Fruit fly (Drosophila melanogaster) whole organism, prepupa: ENCODE data around the gene CG33493.

Experiments used
- Blimp-1 ChIP-seq: fragments of 200-800 bp; sonication (Bioruptor generic); optimal IDR thresholded peaks from 3 replicates; lab custom pipeline; 2017; ENCODE audit warnings: missing biosample characterization, missing genetic modification characterization, mild to moderate bottlenecking, moderate library complexity, missing genetic modification reagents
- CG10631 ChIP-seq: fragments of 200-800 bp; sonication (Bioruptor generic); optimal IDR thresholded peaks from 2 replicates; lab custom pipeline; 2016; ENCODE audit warnings: missing biosample characterization, missing genetic modification characterization
- CG10669 ChIP-seq: fragments of 200-800 bp; sonication (Bioruptor generic); optimal IDR thresholded peaks from 3 replicates; lab custom pipeline; 2018; ENCODE audit warnings: missing biosample characterization, mild to moderate bottlenecking, missing genetic modification characterization, moderate library complexity
- CG11294 ChIP-seq: fragments of 200-800 bp; sonication (Bioruptor generic); IDR thresholded peaks from 2 replicates; pipeline ENCODE4 v1.3.6; 2022; ENCODE audit warnings: missing biosample characterization, missing genetic modification characterization
- CG11762 ChIP-seq: fragments of 200-800 bp; sonication (Bioruptor generic); optimal IDR thresholded peaks from 3 replicates; lab custom pipeline; 2016; ENCODE audit warnings: missing biosample characterization, missing genetic modification characterization; ENCODE audit not compliant: insufficient read depth
- CG15336 ChIP-seq: fragments of 200-800 bp; sonication (Bioruptor generic); IDR thresholded peaks from 2 replicates; pipeline ENCODE4 v1.3.6; 2022; ENCODE audit warnings: missing biosample characterization, missing genetic modification characterization
- CG1621 ChIP-seq: fragments of 200-800 bp; sonication (Bioruptor generic); optimal IDR thresholded peaks from 3 replicates; lab custom pipeline; 2018; ENCODE audit warnings: missing biosample characterization, mild to moderate bottlenecking, missing genetic modification characterization
- CG16779 ChIP-seq: fragments of 200-800 bp; sonication (Bioruptor generic); optimal IDR thresholded peaks from 3 replicates; lab custom pipeline; 2017; ENCODE audit warnings: missing biosample characterization, mild to moderate bottlenecking, missing genetic modification characterization
- CG3032 ChIP-seq: fragments of 200-800 bp; optimal IDR thresholded peaks from 2 replicates; lab custom pipeline; 2019; ENCODE audit warnings: missing biosample characterization, mild to moderate bottlenecking, missing genetic modification characterization, moderate library complexity
- CG31627 ChIP-seq: fragments of 200-800 bp; sonication (Bioruptor generic); optimal IDR thresholded peaks from 3 replicates; lab custom pipeline; 2016; ENCODE audit warnings: missing biosample characterization, missing genetic modification characterization
- CG32006 ChIP-seq: fragments of 200-800 bp; sonication (Bioruptor generic); optimal IDR thresholded peaks from 3 replicates; lab custom pipeline; 2017; ENCODE audit warnings: missing biosample characterization, mild to moderate bottlenecking, missing genetic modification characterization
- CG3919 ChIP-seq: fragments of 200-800 bp; sonication (Bioruptor generic); optimal IDR thresholded peaks from 3 replicates; lab custom pipeline; 2016; ENCODE audit warnings: missing biosample characterization, missing genetic modification characterization
- CG4318 ChIP-seq: fragments of 200-800 bp; sonication (Bioruptor generic); optimal IDR thresholded peaks from 3 replicates; lab custom pipeline; 2017; ENCODE audit warnings: missing biosample characterization, mild to moderate bottlenecking, missing genetic modification characterization
- CG6163 ChIP-seq: fragments of 200-800 bp; sonication (Bioruptor generic); IDR thresholded peaks from 3 replicates; pipeline ENCODE4 v1.3.6; 2022; ENCODE audit warnings: missing biosample characterization, missing genetic modification characterization
- CG6276 ChIP-seq: fragments of 200-800 bp; sonication (Bioruptor generic); optimal IDR thresholded peaks from 2 replicates; lab custom pipeline; 2017; ENCODE audit warnings: missing biosample characterization, mild to moderate bottlenecking, missing genetic modification characterization
- CG6792 ChIP-seq: fragments of 200-800 bp; sonication (Bioruptor generic); optimal IDR thresholded peaks from 3 replicates; lab custom pipeline; 2016; ENCODE audit warnings: missing biosample characterization, missing genetic modification characterization
- CG6808 ChIP-seq: fragments of 200-800 bp; sonication (Bioruptor generic); optimal IDR thresholded peaks from 3 replicates; lab custom pipeline; 2017; ENCODE audit warnings: missing biosample characterization, missing genetic modification characterization, mild to moderate bottlenecking, moderate library complexity, missing genetic modification reagents
- CG6854 ChIP-seq: fragments of 200-800 bp; sonication (Bioruptor generic); optimal IDR thresholded peaks from 2 replicates; lab custom pipeline; 2017; ENCODE audit warnings: missing biosample characterization, mild to moderate bottlenecking, missing genetic modification characterization
- CG8119 ChIP-seq: fragments of 200-800 bp; sonication (Bioruptor generic); IDR thresholded peaks from 3 replicates; pipeline ENCODE4 v1.3.6; 2022; ENCODE audit warnings: missing biosample characterization, missing genetic modification characterization
- CG8632 ChIP-seq: fragments of 200-800 bp; sonication (Bioruptor generic); optimal IDR thresholded peaks from 3 replicates; lab custom pipeline; 2016; ENCODE audit warnings: missing biosample characterization, missing genetic modification characterization
- CG9139 ChIP-seq: fragments of 200-800 bp; sonication (Bioruptor generic); optimal IDR thresholded peaks from 3 replicates; lab custom pipeline; 2017; ENCODE audit warnings: missing biosample characterization, mild to moderate bottlenecking, missing genetic modification characterization
- Eip75B ChIP-seq: fragments of 200-800 bp; sonication (Bioruptor generic); optimal IDR thresholded peaks from 3 replicates; lab custom pipeline; 2016; ENCODE audit warnings: missing biosample characterization, missing genetic modification characterization
- Eip78C ChIP-seq: fragments of 200-800 bp; sonication (Bioruptor generic); peaks from one replicate; lab custom pipeline; 2016; ENCODE audit warnings: missing biosample characterization, missing genetic modification characterization
- Eip93F ChIP-seq: fragments of 200-800 bp; sonication (Bioruptor generic); optimal IDR thresholded peaks from 2 replicates; lab custom pipeline; 2016; ENCODE audit warnings: missing biosample characterization, mild to moderate bottlenecking, missing genetic modification characterization
- Gug ChIP-seq: fragments of 200-800 bp; sonication (Bioruptor generic); IDR thresholded peaks from 2 replicates; pipeline ENCODE4 v1.3.6; 2022; ENCODE audit warnings: missing biosample characterization, missing genetic modification characterization
- Hr38 ChIP-seq: sonication (Bioruptor generic); optimal IDR thresholded peaks from 2 replicates; lab custom pipeline; 2016; ENCODE audit warnings: missing biosample characterization, missing genetic modification characterization
- Hr39 ChIP-seq: fragments of 200-800 bp; sonication (Bioruptor generic); optimal IDR thresholded peaks from 2 replicates; lab custom pipeline; 2016; ENCODE audit warnings: missing biosample characterization, missing genetic modification characterization
- Met ChIP-seq: fragments of 200-800 bp; sonication (Bioruptor generic); optimal IDR thresholded peaks from 3 replicates; lab custom pipeline; 2016; ENCODE audit warnings: missing biosample characterization, missing genetic modification characterization
- OdsH ChIP-seq: fragments of 200-800 bp; sonication (Bioruptor generic); optimal IDR thresholded peaks from 3 replicates; lab custom pipeline; 2016; ENCODE audit warnings: missing biosample characterization, missing genetic modification characterization
- Smox ChIP-seq: fragments of 200-800 bp; sonication (Bioruptor generic); optimal IDR thresholded peaks from 3 replicates; lab custom pipeline; 2016; ENCODE audit warnings: missing biosample characterization, missing genetic modification characterization
- Sox102F ChIP-seq: fragments of 200-800 bp; sonication (Bioruptor generic); optimal IDR thresholded peaks from 2 replicates; lab custom pipeline; 2016; ENCODE audit warnings: missing biosample characterization, mild to moderate bottlenecking, missing genetic modification characterization
- Sox14 ChIP-seq: fragments of 200-800 bp; sonication (Bioruptor generic); optimal IDR thresholded peaks from 3 replicates; lab custom pipeline; 2016; ENCODE audit warnings: missing biosample characterization, missing genetic modification characterization
- achi ChIP-seq: fragments of 200-800 bp; sonication (Bioruptor generic); optimal IDR thresholded peaks from 3 replicates; lab custom pipeline; 2016; ENCODE audit warnings: missing biosample characterization, missing genetic modification characterization
- cyc ChIP-seq: fragments of 200-800 bp; sonication (Bioruptor generic); optimal IDR thresholded peaks from 3 replicates; lab custom pipeline; 2016; ENCODE audit warnings: missing biosample characterization, missing genetic modification characterization
- dac ChIP-seq: fragments of 200-800 bp; sonication (Bioruptor generic); optimal IDR thresholded peaks from 2 replicates; lab custom pipeline; 2017; ENCODE audit warnings: missing biosample characterization, mild to moderate bottlenecking, missing genetic modification characterization
- eg ChIP-seq: fragments of 200-800 bp; sonication (Bioruptor generic); IDR thresholded peaks from 3 replicates; pipeline ENCODE4 v1.3.6; 2022; ENCODE audit warnings: missing biosample characterization, missing genetic modification characterization
- esn ChIP-seq: fragments of 200-800 bp; sonication (Bioruptor generic); optimal IDR thresholded peaks from 2 replicates; lab custom pipeline; 2016; ENCODE audit warnings: missing biosample characterization, mild to moderate bottlenecking, missing genetic modification characterization, moderate library complexity
- fd85E ChIP-seq: fragments of 200-800 bp; sonication (Bioruptor generic); optimal IDR thresholded peaks from 3 replicates; lab custom pipeline; 2016; ENCODE audit warnings: missing biosample characterization, missing genetic modification characterization
- fkh ChIP-seq: fragments of 200-800 bp; sonication (Bioruptor generic); optimal IDR thresholded peaks from 3 replicates; lab custom pipeline; 2017; ENCODE audit warnings: missing biosample characterization, mild to moderate bottlenecking, missing genetic modification characterization, moderate library complexity
- lz ChIP-seq: fragments of 200-800 bp; sonication (Bioruptor generic); optimal IDR thresholded peaks from 3 replicates; lab custom pipeline; 2016; ENCODE audit warnings: missing biosample characterization, missing genetic modification characterization
- net ChIP-seq: fragments of 200-800 bp; sonication (Bioruptor generic); optimal IDR thresholded peaks from 3 replicates; lab custom pipeline; 2016; ENCODE audit warnings: missing biosample characterization, missing genetic modification characterization
- ss ChIP-seq, 2 experiments: fragments of 200-800 bp; sonication (Bioruptor generic); optimal IDR thresholded peaks; 2 replicates in 1 of 2; 3 replicates in 1 of 2; lab custom pipeline; 2017 to 2018; ENCODE audit warnings: mild to moderate bottlenecking in 2 of 2, missing biosample characterization in 2 of 2, missing genetic modification characterization in 2 of 2, moderate library complexity in 1 of 2
- svp ChIP-seq: fragments of 200-800 bp; sonication (Bioruptor generic); peaks from one replicate; lab custom pipeline; 2016; ENCODE audit warnings: missing biosample characterization, missing genetic modification characterization
- topi ChIP-seq: fragments of 200-800 bp; sonication (Bioruptor generic); optimal IDR thresholded peaks from 3 replicates; lab custom pipeline; 2016; ENCODE audit warnings: missing biosample characterization, missing genetic modification characterization
- vri ChIP-seq: fragments of 200-800 bp; sonication (Bioruptor generic); optimal IDR thresholded peaks from 3 replicates; lab custom pipeline; 2016; ENCODE audit warnings: missing biosample characterization, mild to moderate bottlenecking, missing genetic modification characterization

The CG33493 gene

DNA sequence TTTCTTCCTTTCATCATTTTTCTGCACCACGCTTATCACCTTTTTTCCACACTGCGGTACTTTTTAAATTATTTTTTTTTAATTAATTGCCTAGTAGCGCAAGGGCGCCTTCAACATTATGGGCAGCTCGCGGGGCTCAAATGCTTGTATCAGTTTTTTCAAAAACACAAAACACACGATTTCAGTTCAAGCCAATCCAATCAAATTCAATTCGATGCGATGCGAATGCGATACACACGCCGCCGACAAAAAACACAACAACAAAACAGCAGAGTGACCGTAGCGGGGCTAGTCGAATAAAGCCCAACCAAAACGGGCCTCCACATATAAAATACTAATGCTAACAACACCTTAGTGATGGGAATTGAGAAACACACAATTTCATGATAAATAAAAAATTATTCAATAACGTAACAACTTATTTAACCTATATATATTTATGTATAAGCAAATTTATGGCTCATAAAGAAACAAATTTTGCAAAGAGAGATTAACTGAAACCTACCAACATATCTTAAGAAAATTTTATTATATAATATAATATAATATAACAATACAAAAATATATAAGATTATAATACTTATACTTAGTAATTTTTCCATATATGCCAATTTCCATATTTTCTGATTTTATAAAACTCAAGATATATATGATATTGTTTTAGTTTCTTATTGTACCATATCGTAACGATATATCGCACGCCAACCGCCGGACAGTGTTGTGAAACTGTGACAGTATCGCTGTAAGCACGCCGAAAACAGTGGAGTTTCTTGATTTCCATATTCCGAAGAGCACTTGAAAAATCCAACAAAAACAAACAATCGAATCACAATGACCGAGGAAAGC, 32.0 kb downstream of the CG33493 start, which contains the start of the genes CG32066 and CG8003:
Gene CG32066 (minus strand): TSS at position 270 of the 846 bp plus-strand sequence.
Gene CG8003 (plus strand): TSS at position 732 of the 846 bp plus-strand sequence.
- peak; percentile 26 for TF ChIP-seq CG6808 (GFP tag; lab: Kevin White, UChicago)
- TF ChIP-seq Blimp-1 (GFP tag; lab: Kevin White, UChicago) = no peak
- TF ChIP-seq Hr38 (GFP tag; lab: Kevin White, UChicago) = no peak
- TF ChIP-seq Met (GFP tag; lab: Kevin White, UChicago) = peak; percentile 7
- TF ChIP-seq Sox14 (GFP tag; lab: Kevin White, UChicago) = peak; percentile 3
- TF ChIP-seq CG3032 (tag; lab: Kevin White, UChicago) = peak; percentile 35
- peak; percentile 49; the same call in 1 of the 3 replicates for TF ChIP-seq CG6163 (GFP tag; lab: Robert Waterston, UW)
- TF ChIP-seq Eip78C (GFP tag; lab: Kevin White, UChicago) = peak; percentile 78
- no peak for TF ChIP-seq CG11762 (GFP tag; lab: Kevin White, UChicago)
- peak; percentile 30 for TF ChIP-seq Eip75B (GFP tag; lab: Kevin White, UChicago)
- TF ChIP-seq CG6276 (GFP tag; lab: Kevin White, UChicago) = peak; percentile 13
- TF ChIP-seq vri (GFP tag; lab: Kevin White, UChicago) = peak; percentile 36
- TF ChIP-seq CG32006 (GFP tag; lab: Kevin White, UChicago) = peak; percentile 35
- peak; percentile 78 for TF ChIP-seq CG6854 (GFP tag; lab: Kevin White, UChicago)
- no peak for TF ChIP-seq CG11294 (GFP tag; lab: Robert Waterston, UW)
- peak; percentile 32 for TF ChIP-seq esn (GFP tag; lab: Kevin White, UChicago)
- peak; percentile 0 for TF ChIP-seq CG8632
- TF ChIP-seq dac = no peak
- peak; percentile 29 for TF ChIP-seq net (GFP tag; lab: Kevin White, UChicago)
- TF ChIP-seq cyc = no peak
- peak; percentile 66 for TF ChIP-seq CG10631 (GFP tag; lab: Kevin White, UChicago)
- peak; percentile 28 for TF ChIP-seq fkh
- peak; percentile 29 for TF ChIP-seq OdsH (GFP tag; lab: Kevin White, UChicago)
- TF ChIP-seq CG15336 (GFP tag; lab: Robert Waterston, UW) = peak; percentile 24; the same call in 1 of the 2 replicates
- TF ChIP-seq CG8119 (GFP tag; lab: Robert Waterston, UW) = peak; percentile 44; the same call in 1 of the 3 replicates
- TF ChIP-seq Sox102F = peak; percentile 59
- peak; percentile 39 for TF ChIP-seq Smox
- peak; percentile 5 to 44 for TF ChIP-seq ss (GFP tag; optimal IDR thresholded peaks at IDR 0.05; lab: Kevin White, UChicago)
- peak; percentile 49; the same call in 2 of the 3 replicates for TF ChIP-seq eg (GFP tag; lab: Robert Waterston, UW)
- peak; percentile 4 for TF ChIP-seq Hr39 (GFP tag; lab: Kevin White, UChicago)
- peak; percentile 79 for TF ChIP-seq Eip93F
- peak; percentile 42 for TF ChIP-seq CG9139
- TF ChIP-seq CG16779 (tag; lab: Kevin White, UChicago) = peak; percentile 28
- peak; percentile 26 for TF ChIP-seq CG3919
- peak; percentile 27 for TF ChIP-seq CG10669 (GFP tag; lab: Kevin White, UChicago)
- peak; percentile 1 for TF ChIP-seq CG6792 (GFP tag; lab: Kevin White, UChicago)
- TF ChIP-seq fd85E (GFP tag; lab: Kevin White, UChicago) = no peak
- no peak for TF ChIP-seq CG1621 (tag; lab: Kevin White, UChicago)
- peak; percentile 38 for TF ChIP-seq achi (GFP tag; lab: Kevin White, UChicago)
- TF ChIP-seq lz (GFP tag; lab: Kevin White, UChicago) = peak; percentile 21
- TF ChIP-seq topi (GFP tag; lab: Kevin White, UChicago) = peak; percentile 43
- no peak for TF ChIP-seq CG31627
- TF ChIP-seq CG4318 (GFP tag; lab: Kevin White, UChicago) = no peak
- no peak for TF ChIP-seq Gug (GFP tag; lab: Robert Waterston, UW)
- peak; percentile 74 for TF ChIP-seq svp (GFP tag; lab: Kevin White, UChicago)
